Worm (Caenorhabditis elegans): ENCODE measurements around the gene lron-5.

lron-5 gene

ce11 chrIII:4649363-4649768 is 26.5 kb downstream of the lron-5 start (continued):
- TF ChIP-seq fkh-10 (GFP tag; optimal IDR thresholded peaks at IDR 0.05) (no peak), fax-1 (tag; optimal IDR thresholded peaks at IDR 0.05) (no peak), K09A11.1 (tag; optimal IDR thresholded peaks at IDR 0.05; ENCODE audit: insufficient read depth) (peak; percentile 43), ceh-2 (tag; optimal IDR thresholded peaks at IDR 0.05) (peak; percentile 63), npax-4 (tag; optimal IDR thresholded peaks at IDR 0.05) (no peak), tbx-2 (tag; optimal IDR thresholded peaks at IDR 0.05) (peak; percentile 91), ceh-22 (tag; optimal IDR thresholded peaks at IDR 0.05) (no peak), ama-1 (optimal IDR thresholded peaks at IDR 0.05) (no peak), pat-9 (tag; optimal IDR thresholded peaks at IDR 0.05) (peak; percentile 24), hlh-15 (tag; optimal IDR thresholded peaks at IDR 0.05) (no peak), syd-9 (tag; optimal IDR thresholded peaks at IDR 0.05) (no peak), ceh-30 (tag; optimal IDR thresholded peaks at IDR 0.05) (no peak), pag-3 (tag; optimal IDR thresholded peaks at IDR 0.05; ENCODE audit: borderline replicate concordance) (no peak), ztf-16 (tag; optimal IDR thresholded peaks at IDR 0.05) (no peak), unc-86 (tag; optimal IDR thresholded peaks at IDR 0.05) (peak; percentile 2), ets-4 (tag; optimal IDR thresholded peaks at IDR 0.05) (peak; percentile 93), pha-2 (tag; optimal IDR thresholded peaks at IDR 0.05) (no peak), sox-4 (tag; optimal IDR thresholded peaks at IDR 0.05) (no peak), ceh-9 (tag; optimal IDR thresholded peaks at IDR 0.05) (no peak), ceh-31 (tag; optimal IDR thresholded peaks at IDR 0.05) (peak; percentile 83), mec-3 (tag; optimal IDR thresholded peaks at IDR 0.05; ENCODE audit: borderline replicate concordance) (no peak), ref-2 (tag; optimal IDR thresholded peaks at IDR 0.05) (peak; percentile 86), hlh-8 (tag; optimal IDR thresholded peaks at IDR 0.05) (peak; percentile 63), che-1 (tag; optimal IDR thresholded peaks at IDR 0.05) (peak; percentile 7), ceh-19 (GFP tag; optimal IDR thresholded peaks at IDR 0.05) (peak; percentile 7)

ce11 chrIII:4649811-4650544 is 27.1 kb downstream of the lron-5 start, which contains the start of gene ppm-2:
Gene ppm-2 (plus strand): TSS chrIII:4650494.
- no peak for TF ChIP-seq fkh-10 (GFP tag; optimal IDR thresholded peaks at IDR 0.05)
- peak; percentile 35 for TF ChIP-seq hlh-30 (tag; optimal IDR thresholded peaks at IDR 0.05; ENCODE audit: insufficient read depth)

- TF ChIP-seq ceh-48 (tag; optimal IDR thresholded peaks at IDR 0.05) (no peak), ceh-19 (GFP tag; optimal IDR thresholded peaks at IDR 0.05) (no peak), ceh-9 (tag; optimal IDR thresholded peaks at IDR 0.05) (no peak), F13H6.1 (tag; optimal IDR thresholded peaks at IDR 0.05) (no peak), ceh-18 (tag; optimal IDR thresholded peaks at IDR 0.05) (no peak), ceh-31 (tag; optimal IDR thresholded peaks at IDR 0.05) (no peak), C08G9.2 (tag; optimal IDR thresholded peaks at IDR 0.05) (no peak), ets-4 (tag; optimal IDR thresholded peaks at IDR 0.05) (no peak), ceh-45 (GFP tag; IDR thresholded peaks at IDR 0.05) (no peak), ztf-16 (tag; optimal IDR thresholded peaks at IDR 0.05) (no peak), lin-11 (tag; optimal IDR thresholded peaks at IDR 0.05) (no peak), ama-1 (optimal IDR thresholded peaks at IDR 0.05) (no peak), nhr-232 (tag; optimal IDR thresholded peaks at IDR 0.05) (no peak), unc-42 (tag; optimal IDR thresholded peaks at IDR 0.05) (no peak), hlh-6 (tag; optimal IDR thresholded peaks at IDR 0.05) (no peak), pag-3 (tag; optimal IDR thresholded peaks at IDR 0.05; ENCODE audit: borderline replicate concordance) (no peak), fkh-6 (tag; optimal IDR thresholded peaks at IDR 0.05) (no peak), lim-6 (tag; optimal IDR thresholded peaks at IDR 0.05) (no peak)
These were observed 30.5 kb downstream of the lron-5 start for ce11 chrIII:4653374-4653773.

ce11 chrIII:4653912-4654311 is 31.1 kb downstream of the lron-5 start:
- TF ChIP-seq unc-55 (GFP tag; optimal IDR thresholded peaks at IDR 0.05): no peak
- no peak for TF ChIP-seq elt-2 (tag; optimal IDR thresholded peaks at IDR 0.05)
- TF ChIP-seq hlh-30 (tag; optimal IDR thresholded peaks at IDR 0.05; ENCODE audit: insufficient read depth): no peak
- TF ChIP-seq unc-3 (GFP tag; conservative IDR thresholded peaks at IDR 0.05): no peak
- TF ChIP-seq unc-3 (tag; optimal IDR thresholded peaks at IDR 0.05): no peak
- TF ChIP-seq nhr-232 (tag; optimal IDR thresholded peaks at IDR 0.05): no peak
- TF ChIP-seq mec-3 (tag; optimal IDR thresholded peaks at IDR 0.05; ENCODE audit: borderline replicate concordance): no peak
- TF ChIP-seq pha-2 (tag; optimal IDR thresholded peaks at IDR 0.05): no peak
- no peak for TF ChIP-seq gmeb-2 (tag; optimal IDR thresholded peaks at IDR 0.05)
- no peak for TF ChIP-seq unc-86 (tag; optimal IDR thresholded peaks at IDR 0.05)
- no peak for TF ChIP-seq rnt-1 (tag; optimal IDR thresholded peaks at IDR 0.05)
- no peak for TF ChIP-seq ceh-30 (tag; optimal IDR thresholded peaks at IDR 0.05)
- TF ChIP-seq pag-3 (tag; optimal IDR thresholded peaks at IDR 0.05; ENCODE audit: borderline replicate concordance): no peak
- TF ChIP-seq fkh-10 (GFP tag; optimal IDR thresholded peaks at IDR 0.05): no peak
- TF ChIP-seq ttx-3 (tag; optimal IDR thresholded peaks at IDR 0.05): no peak
- TF ChIP-seq tbx-7 (tag; optimal IDR thresholded peaks at IDR 0.05): no peak

Measured in whole organism, late embryonic.